Worm (Caenorhabditis elegans) whole organism, young adult: Measurements from ENCODE around the gene F54F12.1.

ENCODE experiments used
- B0035.1 ChIP-seq: sonication (generic microtip); optimal IDR thresholded peaks from 2 replicates; lab custom pipeline; 2016; ENCODE audit warnings: missing genetic modification characterization, mild to moderate bottlenecking, missing compliant biosample characterization, missing genotype, missing genetic modification reagents
- B0261.1 ChIP-seq: sonication (generic microtip); optimal IDR thresholded peaks from 2 replicates; lab custom pipeline; 2016; ENCODE audit warnings: mild to moderate bottlenecking, missing genetic modification characterization, moderate library complexity, missing compliant biosample characterization
- C06A6.2 ChIP-seq: fragments of 200-800 bp; sonication (Bioruptor generic); conservative IDR thresholded peaks from 2 replicates; pipeline ENCODE4 v1.3.6; 2022; ENCODE audit warnings: missing genetic modification characterization, missing compliant biosample characterization
- F39B2.1 ChIP-seq: fragments of 200-800 bp; sonication (Bioruptor generic); IDR thresholded peaks from 2 replicates; pipeline ENCODE4 v1.3.6; 2022; ENCODE audit warnings: missing genetic modification reagents, missing genetic modification characterization, missing compliant biosample characterization
- F49E8.2 ChIP-seq: sonication (generic microtip); optimal IDR thresholded peaks from 3 replicates; lab custom pipeline; 2017; ENCODE audit warnings: missing genetic modification characterization, mild to moderate bottlenecking, missing compliant biosample characterization, antibody characterized with exemption, moderate library complexity; ENCODE audit not compliant: insufficient read depth
- F57A8.1 ChIP-seq: fragments of 200-800 bp; sonication (Bioruptor generic); optimal IDR thresholded peaks from 2 replicates; lab custom pipeline; 2018; ENCODE audit warnings: mild to moderate bottlenecking, missing genetic modification characterization, moderate library complexity, missing compliant biosample characterization
- K11D2.4 ChIP-seq: fragments of 200-800 bp; sonication (Bioruptor generic); IDR thresholded peaks from 2 replicates; pipeline ENCODE4 v1.3.6; 2022; ENCODE audit warnings: missing genetic modification reagents, missing genetic modification characterization, missing compliant biosample characterization
- K12H6.12 ChIP-seq: fragments of 200-800 bp; sonication (Bioruptor generic); optimal IDR thresholded peaks from 2 replicates; lab custom pipeline; 2018; ENCODE audit warnings: mild to moderate bottlenecking, missing genetic modification characterization, missing compliant biosample characterization
- T07F8.4 ChIP-seq: sonication (generic microtip); optimal IDR thresholded peaks from 2 replicates; lab custom pipeline; 2016; ENCODE audit warnings: mild to moderate bottlenecking, missing genetic modification characterization, moderate library complexity, missing compliant biosample characterization
- Y56A3A.18 ChIP-seq: fragments of 200-800 bp; sonication (Bioruptor generic); IDR thresholded peaks from 2 replicates; pipeline ENCODE4 v1.3.6; 2022; ENCODE audit warnings: missing genetic modification reagents, missing genetic modification characterization, missing compliant biosample characterization
- Y95B8A.8 ChIP-seq: fragments of 200-800 bp; sonication (Bioruptor generic); IDR thresholded peaks from 2 replicates; pipeline ENCODE4 v1.3.6; 2022; ENCODE audit warnings: missing genetic modification reagents, missing genetic modification characterization, missing compliant biosample characterization
- ZK185.1 ChIP-seq: sonication (generic microtip); optimal IDR thresholded peaks from 2 replicates; lab custom pipeline; 2016; ENCODE audit warnings: mild to moderate bottlenecking, missing genetic modification characterization, missing compliant biosample characterization; ENCODE audit not compliant: poor library complexity, severe bottlenecking
- ama-1 ChIP-seq, 3 experiments: fragments of 150-350 bp in 1 of 3; sonication (generic microtip) in 2 of 3; optimal IDR thresholded peaks; 2 replicates each; lab custom pipeline; 2014 to 2018; ENCODE audit warnings: missing biosample characterization in 2 of 3, missing genetic modification characterization in 2 of 3, missing genetic modification reagents in 2 of 3
- attf-3 ChIP-seq: fragments of 200-800 bp; sonication (Bioruptor generic); conservative IDR thresholded peaks from 2 replicates; pipeline ENCODE4 v1.3.6; 2022; ENCODE audit warnings: missing genetic modification reagents, missing genetic modification characterization, missing compliant biosample characterization
- attf-6 ChIP-seq: fragments of 200-800 bp; sonication (Bioruptor generic); IDR thresholded peaks from 2 replicates; pipeline ENCODE4 v1.3.6; 2022; ENCODE audit warnings: missing genetic modification reagents, missing genetic modification characterization, missing compliant biosample characterization
- ccch-3 ChIP-seq: fragments of 200-800 bp; sonication (Bioruptor generic); optimal IDR thresholded peaks from 2 replicates; lab custom pipeline; 2018; ENCODE audit warnings: mild to moderate bottlenecking, missing genetic modification characterization, missing compliant biosample characterization
- cebp-1 ChIP-seq, 2 experiments: fragments of 200-800 bp in 1 of 2; sonication (Bioruptor generic) in 1 of 2; sonication (generic microtip) in 1 of 2; IDR thresholded peaks in 1 of 2; optimal IDR thresholded peaks in 1 of 2; 2 replicates each; pipeline versions ENCODE4 v1.3.6 to Lab custom; 2017 to 2022; ENCODE audit warnings: missing compliant biosample characterization in 2 of 2, missing genetic modification characterization in 2 of 2, mild to moderate bottlenecking in 1 of 2, missing genetic modification reagents in 1 of 2, moderate library complexity in 1 of 2
- ceh-40 ChIP-seq: fragments of 200-800 bp; sonication (Bioruptor generic); IDR thresholded peaks from 2 replicates; pipeline ENCODE4 v1.3.6; 2022; ENCODE audit warnings: missing genetic modification characterization, missing compliant biosample characterization
- ceh-91 ChIP-seq: fragments of 200-800 bp; sonication (Bioruptor generic); IDR thresholded peaks from 2 replicates; pipeline ENCODE4 v1.3.6; 2022; ENCODE audit warnings: missing genetic modification reagents, missing genetic modification characterization, missing compliant biosample characterization
- die-1 ChIP-seq: sonication (generic microtip); optimal IDR thresholded peaks from 2 replicates; lab custom pipeline; 2016; ENCODE audit warnings: missing genotype, mild to moderate bottlenecking, missing genetic modification characterization, missing compliant biosample characterization
- dpl-1 ChIP-seq: fragments of 150-350 bp; optimal IDR thresholded peaks from 2 replicates; lab custom pipeline; 2014; ENCODE audit warnings: missing biosample characterization, missing genetic modification reagents, missing genetic modification characterization
- egl-18 ChIP-seq: fragments of 200-800 bp; sonication (Bioruptor generic); IDR thresholded peaks from 2 replicates; pipeline ENCODE4 v1.3.6; 2022; ENCODE audit warnings: missing genetic modification reagents, missing genetic modification characterization, missing compliant biosample characterization
- egl-44 ChIP-seq: fragments of 200-800 bp; sonication (Bioruptor generic); IDR thresholded peaks from 2 replicates; pipeline ENCODE4 v1.3.6; 2022; ENCODE audit warnings: missing genetic modification reagents, missing genetic modification characterization, missing compliant biosample characterization
- ekl-4 ChIP-seq: fragments of 200-800 bp; sonication (Bioruptor generic); IDR thresholded peaks from 2 replicates; pipeline ENCODE4 v1.3.6; 2022; ENCODE audit warnings: missing genetic modification reagents, missing genetic modification characterization, missing compliant biosample characterization
- hlh-12 ChIP-seq: sonication (generic microtip); optimal IDR thresholded peaks from 2 replicates; lab custom pipeline; 2016; ENCODE audit warnings: missing genetic modification characterization, missing compliant biosample characterization
- hmg-1.2 ChIP-seq: fragments of 200-800 bp; sonication (Bioruptor generic); IDR thresholded peaks from 2 replicates; pipeline ENCODE4 v1.3.6; 2022; ENCODE audit warnings: missing genetic modification reagents, missing genetic modification characterization, missing compliant biosample characterization
- hmg-20 ChIP-seq: fragments of 200-800 bp; sonication (Bioruptor generic); IDR thresholded peaks from 2 replicates; pipeline ENCODE4 v1.3.6; 2022; ENCODE audit warnings: missing genetic modification reagents, missing genetic modification characterization, missing compliant biosample characterization
- hsf-1 ChIP-seq: fragments of 200-800 bp; sonication (Bioruptor generic); IDR thresholded peaks from 2 replicates; pipeline ENCODE4 v1.3.6; 2022; ENCODE audit warnings: missing genetic modification reagents, missing genetic modification characterization, missing compliant biosample characterization
- let-526 ChIP-seq: fragments of 200-800 bp; sonication (Bioruptor generic); IDR thresholded peaks from 2 replicates; pipeline ENCODE4 v1.3.6; 2022; ENCODE audit warnings: missing genetic modification reagents, missing genetic modification characterization, missing compliant biosample characterization
- lin-26 ChIP-seq: fragments of 200-800 bp; sonication (Bioruptor generic); IDR thresholded peaks from 2 replicates; pipeline ENCODE4 v1.3.6; 2022; ENCODE audit warnings: missing genetic modification reagents, missing genetic modification characterization, missing compliant biosample characterization
- lin-35 ChIP-seq, 3 experiments: fragments of 150-350 bp in 2 of 3; sonication (generic microtip) in 1 of 3; optimal IDR thresholded peaks; 2 replicates each; lab custom pipeline; 2014 to 2018; ENCODE audit warnings: missing biosample characterization in 3 of 3, missing genetic modification characterization in 3 of 3, missing genetic modification reagents in 3 of 3
- lin-40 ChIP-seq: sonication (generic microtip); optimal IDR thresholded peaks from 2 replicates; lab custom pipeline; 2016; ENCODE audit warnings: missing genetic modification characterization, mild to moderate bottlenecking, missing compliant biosample characterization, missing genotype, missing genetic modification reagents
- lin-54 ChIP-seq: fragments of 200-800 bp; sonication (Bioruptor generic); optimal IDR thresholded peaks from 2 replicates; lab custom pipeline; 2018; ENCODE audit warnings: mild to moderate bottlenecking, missing genetic modification characterization, missing compliant biosample characterization
- lir-1 ChIP-seq: fragments of 200-800 bp; sonication (Bioruptor generic); conservative IDR thresholded peaks from 2 replicates; pipeline ENCODE4 v1.3.6; 2022; ENCODE audit warnings: missing genetic modification reagents, missing genetic modification characterization, missing compliant biosample characterization
- lsy-27 ChIP-seq: sonication (generic microtip); optimal IDR thresholded peaks from 2 replicates; lab custom pipeline; 2017; ENCODE audit warnings: missing genetic modification characterization, mild to moderate bottlenecking, missing compliant biosample characterization, antibody characterized with exemption, missing genotype, borderline replicate concordance; ENCODE audit not compliant: insufficient read depth
- madf-3 ChIP-seq: fragments of 200-800 bp; sonication (Bioruptor generic); IDR thresholded peaks from 2 replicates; pipeline ENCODE4 v1.3.6; 2022; ENCODE audit warnings: missing genetic modification reagents, missing genetic modification characterization, missing compliant biosample characterization
- mcd-1 ChIP-seq: fragments of 200-800 bp; sonication (Bioruptor generic); IDR thresholded peaks from 2 replicates; pipeline ENCODE4 v1.3.6; 2022; ENCODE audit warnings: missing genetic modification reagents, missing genetic modification characterization, missing compliant biosample characterization
- nfyb-1 ChIP-seq: fragments of 200-800 bp; sonication (Bioruptor generic); IDR thresholded peaks from 2 replicates; pipeline ENCODE4 v1.3.6; 2022; ENCODE audit warnings: missing genetic modification reagents, missing genetic modification characterization, missing compliant biosample characterization
- nhr-179 ChIP-seq: sonication (generic microtip); optimal IDR thresholded peaks from 2 replicates; lab custom pipeline; 2016; ENCODE audit warnings: mild to moderate bottlenecking, missing genetic modification characterization, missing compliant biosample characterization
- nhr-80 ChIP-seq: sonication (generic microtip); optimal IDR thresholded peaks from 2 replicates; lab custom pipeline; 2016; ENCODE audit warnings: missing genetic modification characterization, missing compliant biosample characterization
- rec-8 ChIP-seq, 2 experiments: sonication (generic microtip); optimal IDR thresholded peaks; 2 replicates each; lab custom pipeline; 2016; ENCODE audit warnings: mild to moderate bottlenecking in 2 of 2, missing genetic modification characterization in 2 of 2, missing genetic modification reagents in 2 of 2, missing genotype in 2 of 2, missing biosample characterization in 1 of 2, missing compliant biosample characterization in 1 of 2, moderate library complexity in 1 of 2
- tbx-9 ChIP-seq: sonication (generic microtip); optimal IDR thresholded peaks from 2 replicates; lab custom pipeline; 2016; ENCODE audit warnings: borderline replicate concordance, missing genetic modification characterization, inconsistent platforms, missing compliant biosample characterization
- unc-130 ChIP-seq: sonication (generic microtip); optimal IDR thresholded peaks from 2 replicates; lab custom pipeline; 2016; ENCODE audit warnings: missing genetic modification reagents, missing genetic modification characterization, missing compliant biosample characterization
- unc-62 ChIP-seq: fragments of 150-350 bp; optimal IDR thresholded peaks from 2 replicates; lab custom pipeline; 2014; ENCODE audit warnings: missing biosample characterization, missing genetic modification reagents, missing genetic modification characterization
- zfh-2 ChIP-seq: fragments of 200-800 bp; sonication (Bioruptor generic); conservative IDR thresholded peaks from 2 replicates; pipeline ENCODE4 v1.3.6; 2022; ENCODE audit warnings: missing genetic modification reagents, missing genetic modification characterization, missing compliant biosample characterization
- ztf-25 ChIP-seq: fragments of 200-800 bp; sonication (Bioruptor generic); IDR thresholded peaks from 2 replicates; pipeline ENCODE4 v1.3.6; 2022; ENCODE audit warnings: missing genetic modification reagents, missing genetic modification characterization, missing compliant biosample characterization
- ztf-26 ChIP-seq: sonication (generic microtip); optimal IDR thresholded peaks from 2 replicates; lab custom pipeline; 2017; ENCODE audit warnings: missing genetic modification characterization, missing compliant biosample characterization

F54F12.1 gene

ce11 chrIII:13061136-13061535, 5.9 kb upstream of the F54F12.1 start:
- peak; percentile 92 for TF ChIP-seq ama-1 (optimal IDR thresholded peaks at IDR 0.05; lab: Kevin White, UChicago)
- no peak for TF ChIP-seq ama-1 (GFP tag; optimal IDR thresholded peaks at IDR 0.05; lab: Kevin White, UChicago)
- no peak for TF ChIP-seq F57A8.1 (GFP tag; lab: Kevin White, UChicago)
- no peak for TF ChIP-seq attf-6 (GFP tag; lab: Robert Waterston, UW)
- no peak for TF ChIP-seq tbx-9 (tag; lab: Kevin White, UChicago)
- TF ChIP-seq K12H6.12 (tag; lab: Kevin White, UChicago): peak; percentile 65
- TF ChIP-seq hsf-1 (GFP tag; lab: Robert Waterston, UW): 0 out of 2 replicates have a peak, but pooled peaks have one; percentile 44
- no peak for TF ChIP-seq nhr-179 (tag; lab: Kevin White, UChicago)
- no peak for TF ChIP-seq nfyb-1 (GFP tag; lab: Robert Waterston, UW)
- no peak for TF ChIP-seq B0261.1 (tag; lab: Kevin White, UChicago)
- TF ChIP-seq hmg-1.2 (GFP tag; lab: Robert Waterston, UW): peak; percentile 98
- no peak for TF ChIP-seq ceh-40
- TF ChIP-seq ztf-25 (GFP tag; lab: Robert Waterston, UW): no peak
- peak; percentile 72 for TF ChIP-seq K11D2.4 (GFP tag; lab: Robert Waterston, UW)
- no peak for TF ChIP-seq zfh-2
- TF ChIP-seq B0035.1 (tag; lab: Kevin White, UChicago): no peak
- no peak for TF ChIP-seq cebp-1 (GFP tag; IDR thresholded peaks at IDR 0.05; lab: Robert Waterston, UW)
- TF ChIP-seq cebp-1 (tag; optimal IDR thresholded peaks at IDR 0.05; lab: Kevin White, UChicago): peak; percentile 78
- TF ChIP-seq ccch-3 (GFP tag; lab: Kevin White, UChicago): no peak
- TF ChIP-seq lin-26 (GFP tag; lab: Robert Waterston, UW): 0 out of 2 replicates have a peak, but pooled peaks have one; percentile 9
- no peak for TF ChIP-seq attf-3 (GFP tag; lab: Robert Waterston, UW)
- peak; percentile 90 for TF ChIP-seq lin-40 (tag; lab: Kevin White, UChicago)
- peak; percentile 47 for TF ChIP-seq let-526 (GFP tag; lab: Robert Waterston, UW)
- peak; percentile 31 for TF ChIP-seq nhr-80
- no peak for TF ChIP-seq hlh-12 (tag; lab: Kevin White, UChicago)
- peak; percentile 45 for TF ChIP-seq lin-54 (GFP tag; lab: Kevin White, UChicago)
- no peak for TF ChIP-seq T07F8.4 (tag; lab: Kevin White, UChicago)
- no peak for TF ChIP-seq ztf-26 (tag; lab: Kevin White, UChicago)
- TF ChIP-seq mcd-1 (GFP tag; lab: Robert Waterston, UW): peak; percentile 53
- no peak for TF ChIP-seq F49E8.2 (tag; lab: Kevin White, UChicago)
- TF ChIP-seq ekl-4 (GFP tag; lab: Robert Waterston, UW): peak; percentile 68
- 0 out of 2 replicates have a peak, but pooled peaks have one; percentile 55 for TF ChIP-seq egl-18 (GFP tag; lab: Robert Waterston, UW)
- TF ChIP-seq ZK185.1 (tag; lab: Kevin White, UChicago): peak; percentile 9
- TF ChIP-seq ceh-91 (GFP tag; lab: Robert Waterston, UW): no peak
- TF ChIP-seq lin-35 (GFP tag; optimal IDR thresholded peaks at IDR 0.05; lab: Kevin White, UChicago): peak in 1 of 3 experiments; percentile 55
- TF ChIP-seq rec-8 (tag; optimal IDR thresholded peaks at IDR 0.05; lab: Kevin White, UChicago): no peak
- peak; percentile 77; the same call in 1 of the 2 replicates for TF ChIP-seq madf-3 (GFP tag; lab: Robert Waterston, UW)
- peak; percentile 63 for TF ChIP-seq unc-62 (GFP tag; lab: Kevin White, UChicago)
- TF ChIP-seq F39B2.1 (GFP tag; lab: Robert Waterston, UW): no peak
- TF ChIP-seq egl-44 (GFP tag; lab: Robert Waterston, UW): peak; percentile 36; the same call in 1 of the 2 replicates
- no peak for TF ChIP-seq hmg-20 (GFP tag; lab: Robert Waterston, UW)
- TF ChIP-seq die-1 (tag; lab: Kevin White, UChicago): no peak
- TF ChIP-seq dpl-1 (GFP tag; lab: Kevin White, UChicago): no peak
- peak; percentile 85 for TF ChIP-seq C06A6.2 (GFP tag; lab: Robert Waterston, UW)
- no peak for TF ChIP-seq unc-130 (GFP tag; lab: Kevin White, UChicago)
- no peak for TF ChIP-seq lsy-27 (tag; lab: Kevin White, UChicago)
- no peak for TF ChIP-seq Y56A3A.18
- peak; percentile 41; the same call in 1 of the 2 replicates for TF ChIP-seq Y95B8A.8
- peak; percentile 72 for TF ChIP-seq lir-1
